Worm (Caenorhabditis elegans) whole organism, early embryonic: Measurements from ENCODE around the gene K03H1.13.

Experiments used
- B0310.2 ChIP-seq: sonication (generic microtip); optimal IDR thresholded peaks from 2 replicates; lab custom pipeline; 2016; ENCODE audit warnings: mild to moderate bottlenecking, missing genetic modification characterization, missing compliant biosample characterization
- F13C5.2 ChIP-seq: sonication (generic microtip); optimal IDR thresholded peaks from 2 replicates; lab custom pipeline; 2017; ENCODE audit warnings: mild to moderate bottlenecking, missing genetic modification characterization, inconsistent platforms, missing compliant biosample characterization
- aly-1 ChIP-seq: sonication (generic microtip); optimal IDR thresholded peaks from 2 replicates; lab custom pipeline; 2016; ENCODE audit warnings: missing genetic modification characterization, missing compliant biosample characterization
- ama-1 ChIP-seq: fragments of 150-350 bp; optimal IDR thresholded peaks from 2 replicates; lab custom pipeline; 2014
- ceh-13 ChIP-seq: fragments of 200-800 bp; sonication (Bioruptor generic); optimal IDR thresholded peaks from 2 replicates; lab custom pipeline; 2018; ENCODE audit warnings: mild to moderate bottlenecking, missing genetic modification characterization, missing compliant biosample characterization
- ceh-36 ChIP-seq: sonication (generic microtip); optimal IDR thresholded peaks from 2 replicates; lab custom pipeline; 2016; ENCODE audit warnings: missing genetic modification characterization, inconsistent platforms, missing compliant biosample characterization
- ets-7 ChIP-seq: sonication (generic microtip); optimal IDR thresholded peaks from 2 replicates; lab custom pipeline; 2016; ENCODE audit warnings: missing genotype, missing genetic modification characterization, missing compliant biosample characterization
- flt-1 ChIP-seq: fragments of 200-800 bp; sonication (Bioruptor generic); IDR thresholded peaks from 2 replicates; pipeline ENCODE4 v1.3.6; 2022; ENCODE audit warnings: missing genetic modification characterization, missing compliant biosample characterization
- hmbx-1 ChIP-seq: sonication (generic microtip); optimal IDR thresholded peaks from 2 replicates; lab custom pipeline; 2016; ENCODE audit warnings: mild to moderate bottlenecking, missing genetic modification characterization, missing compliant biosample characterization
- hmg-4 ChIP-seq: fragments of 200-800 bp; sonication (Bioruptor generic); optimal IDR thresholded peaks from 2 replicates; lab custom pipeline; 2018; ENCODE audit warnings: mild to moderate bottlenecking, missing genetic modification characterization, missing compliant biosample characterization
- hnd-1 ChIP-seq: sonication (generic microtip); optimal IDR thresholded peaks from 2 replicates; lab custom pipeline; 2016; ENCODE audit warnings: missing genetic modification characterization, missing compliant biosample characterization
- scrt-1 ChIP-seq: fragments of 200-800 bp; sonication (Bioruptor generic); IDR thresholded peaks from 2 replicates; pipeline ENCODE4 v1.3.6; 2022; ENCODE audit warnings: missing genetic modification characterization, missing compliant biosample characterization
- sea-1 ChIP-seq: fragments of 200-800 bp; sonication (Bioruptor generic); conservative IDR thresholded peaks from 2 replicates; pipeline ENCODE4 v1.3.6; 2022; ENCODE audit warnings: missing genetic modification characterization, missing compliant biosample characterization
- tbx-11 ChIP-seq: fragments of 200-800 bp; sonication (Bioruptor generic); IDR thresholded peaks from 2 replicates; pipeline ENCODE4 v1.3.6; 2022; ENCODE audit warnings: missing genetic modification characterization, missing compliant biosample characterization
- tbx-37 ChIP-seq: fragments of 200-800 bp; sonication (Bioruptor generic); conservative IDR thresholded peaks from 2 replicates; pipeline ENCODE4 v1.3.6; 2022; ENCODE audit warnings: missing genetic modification reagents, missing genetic modification characterization, missing compliant biosample characterization
- tra-4 ChIP-seq: sonication (generic microtip); optimal IDR thresholded peaks from 2 replicates; lab custom pipeline; 2017; ENCODE audit warnings: missing genetic modification characterization, missing compliant biosample characterization

Gene K03H1.13

ce11 chrIII:9963447-9963846, 13.3 kb upstream of the K03H1.13 start:
- TF ChIP-seq sea-1 (GFP tag; lab: Robert Waterston, UW) (no peak), scrt-1 (GFP tag; lab: Robert Waterston, UW) (no peak), tbx-37 (GFP tag; lab: Robert Waterston, UW) (no peak), hnd-1 (no peak), hmg-4 (GFP tag; lab: Kevin White, UChicago) (no peak), ceh-13 (GFP tag; lab: Kevin White, UChicago) (no peak), hmbx-1 (tag; lab: Kevin White, UChicago) (no peak)

- TF ChIP-seq ceh-36 (tag; lab: Kevin White, UChicago) (no peak), scrt-1 (GFP tag; lab: Robert Waterston, UW) (no peak), F13C5.2 (tag; lab: Kevin White, UChicago) (no peak), hmg-4 (GFP tag; lab: Kevin White, UChicago) (no peak), hmbx-1 (tag; lab: Kevin White, UChicago) (no peak), tra-4 (no peak), B0310.2 (tag; lab: Kevin White, UChicago) (no peak)
Observed at ce11 chrIII:9956665-9957401, 6.7 kb upstream of the K03H1.13 start, which contains the start of gene alx-1. Gene alx-1, plus strand, starts transcription at chrIII:9957351.

ce11 chrIII:9956123-9956522, 6.0 kb upstream of the K03H1.13 start, which contains the start of gene mog-1:
Gene mog-1, minus strand, starts transcription at chrIII:9956215.
- no peak for TF ChIP-seq ama-1
- TF ChIP-seq flt-1 (GFP tag; lab: Robert Waterston, UW) = no peak
- TF ChIP-seq ets-7 (tag; lab: Kevin White, UChicago) = no peak
- TF ChIP-seq ceh-13 (GFP tag; lab: Kevin White, UChicago) = no peak
- TF ChIP-seq tbx-37 (GFP tag; lab: Robert Waterston, UW) = no peak
- no peak for TF ChIP-seq tra-4
- no peak for TF ChIP-seq B0310.2 (tag; lab: Kevin White, UChicago)
- no peak for TF ChIP-seq hmbx-1 (tag; lab: Kevin White, UChicago)
- no peak for TF ChIP-seq tbx-11 (GFP tag; lab: Robert Waterston, UW)
- no peak for TF ChIP-seq ceh-36 (tag; lab: Kevin White, UChicago)
- no peak for TF ChIP-seq hmg-4 (GFP tag; lab: Kevin White, UChicago)
- TF ChIP-seq hnd-1 = no peak
- TF ChIP-seq scrt-1 (GFP tag; lab: Robert Waterston, UW) = no peak

ce11 chrIII:9951864-9952263, 1.7 kb upstream of the K03H1.13 start, which contains the start of gene K03H1.11:
Gene K03H1.11, minus strand, starts transcription at chrIII:9951964.
- TF ChIP-seq F13C5.2 (tag; lab: Kevin White, UChicago) (no peak), ets-7 (tag; lab: Kevin White, UChicago) (no peak), tra-4 (no peak), hmbx-1 (tag; lab: Kevin White, UChicago) (no peak), tbx-37 (GFP tag; lab: Robert Waterston, UW) (no peak), hmg-4 (GFP tag; lab: Kevin White, UChicago) (no peak), hnd-1 (no peak), ceh-36 (tag; lab: Kevin White, UChicago) (no peak), ceh-13 (GFP tag; lab: Kevin White, UChicago) (no peak), ama-1 (no peak)

ce11 chrIII:9946806-9947419, 3.2 kb downstream of the K03H1.13 start, which contains the start of gene K03H1.7:
Gene K03H1.7, plus strand, starts transcription at chrIII:9947405.
- TF ChIP-seq ama-1 = no peak
- TF ChIP-seq tbx-11 (GFP tag; lab: Robert Waterston, UW) = no peak
- no peak for TF ChIP-seq hmbx-1 (tag; lab: Kevin White, UChicago)
- TF ChIP-seq ceh-13 (GFP tag; lab: Kevin White, UChicago) = no peak
- TF ChIP-seq F13C5.2 (tag; lab: Kevin White, UChicago) = no peak
- no peak for TF ChIP-seq B0310.2 (tag; lab: Kevin White, UChicago)
- TF ChIP-seq tra-4 = no peak

ce11 chrIII:9944723-9945122, 5.4 kb downstream of the K03H1.13 start, which contains the start of gene gln-2:
Gene gln-2, minus strand, starts transcription at chrIII:9944823.
- no peak for TF ChIP-seq scrt-1 (GFP tag; lab: Robert Waterston, UW)

ce11 chrIII:9941020-9941674, 9.0 kb downstream of the K03H1.13 start, which contains the start of the genes K03H1.9 and K03H1.12:
Gene K03H1.9, minus strand, starts transcription at chrIII:9941490.
Gene K03H1.12, plus strand, starts transcription at chrIII:9941624.
- TF ChIP-seq ets-7 (tag; lab: Kevin White, UChicago) (no peak), ama-1 (no peak), B0310.2 (tag; lab: Kevin White, UChicago) (no peak)

- TF ChIP-seq F13C5.2 (tag; lab: Kevin White, UChicago) = no peak
- TF ChIP-seq tra-4 = no peak
- no peak for TF ChIP-seq ceh-13 (GFP tag; lab: Kevin White, UChicago)
- no peak for TF ChIP-seq B0310.2 (tag; lab: Kevin White, UChicago)
- TF ChIP-seq ceh-36 (tag; lab: Kevin White, UChicago) = no peak
- no peak for TF ChIP-seq tbx-37 (GFP tag; lab: Robert Waterston, UW)
- TF ChIP-seq sea-1 (GFP tag; lab: Robert Waterston, UW) = no peak
- TF ChIP-seq hmg-4 (GFP tag; lab: Kevin White, UChicago) = no peak
- TF ChIP-seq scrt-1 (GFP tag; lab: Robert Waterston, UW) = no peak
- no peak for TF ChIP-seq flt-1 (GFP tag; lab: Robert Waterston, UW)
- no peak for TF ChIP-seq aly-1 (tag; lab: Kevin White, UChicago)
- no peak for TF ChIP-seq ets-7 (tag; lab: Kevin White, UChicago)
- no peak for TF ChIP-seq ama-1
- TF ChIP-seq hnd-1 = no peak
- TF ChIP-seq tbx-11 (GFP tag; lab: Robert Waterston, UW) = no peak
- TF ChIP-seq hmbx-1 (tag; lab: Kevin White, UChicago) = no peak
Observed at ce11 chrIII:9932091-9932490, 18.1 kb downstream of the K03H1.13 start, which contains the start of gene dec-7. Gene dec-7, plus strand, starts transcription at chrIII:9932398.
